Worm (Caenorhabditis elegans): ENCODE measurements around the gene F47D12.3.

F47D12.3 gene

DNA sequence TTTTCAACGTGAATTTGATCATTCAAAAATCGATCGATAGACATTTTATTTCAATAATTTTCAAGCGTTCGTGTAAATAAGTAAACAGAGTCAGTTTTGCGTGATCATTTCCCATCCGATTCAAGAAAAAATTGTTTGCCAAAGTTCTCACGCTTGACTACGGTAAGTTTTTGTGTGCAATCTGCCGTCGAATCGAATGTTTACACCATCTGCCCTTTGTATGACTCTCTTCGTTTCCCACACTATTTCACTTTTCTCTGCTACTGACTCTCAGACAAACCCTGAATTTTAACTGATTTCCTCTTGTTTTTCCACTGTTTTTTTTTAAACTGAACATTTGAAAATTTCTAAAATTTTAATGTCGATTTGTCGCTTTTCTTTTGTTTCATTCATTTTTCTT, 46.5 kb downstream of the F47D12.3 start (continued):
- TF ChIP-seq elt-1 (tag; optimal IDR thresholded peaks at IDR 0.05; ENCODE audit: borderline replicate concordance, insufficient read depth) (no peak), elt-3 (tag; optimal IDR thresholded peaks at IDR 0.05) (peak; percentile 18)

- no peak for TF ChIP-seq ceh-83 (GFP tag; optimal IDR thresholded peaks at IDR 0.05)
- TF ChIP-seq ces-1 (GFP tag; optimal IDR thresholded peaks at IDR 0.05) = no peak
- TF ChIP-seq pha-4 (tag; optimal IDR thresholded peaks at IDR 0.05) = peak; percentile 41
- TF ChIP-seq drap-1 (GFP tag; optimal IDR thresholded peaks at IDR 0.05) = no peak
- TF ChIP-seq elt-3 (tag; optimal IDR thresholded peaks at IDR 0.05) = no peak
Measured at ce11 chrIII:6345968-6346498, 47.8 kb downstream of the F47D12.3 start, which contains the start of the genes trmt-10C.2 and C56G2.22. Gene trmt-10C.2, plus strand, starts transcription at chrIII:6346281. Gene C56G2.22, plus strand, starts transcription at chrIII:6346448.

DNA sequence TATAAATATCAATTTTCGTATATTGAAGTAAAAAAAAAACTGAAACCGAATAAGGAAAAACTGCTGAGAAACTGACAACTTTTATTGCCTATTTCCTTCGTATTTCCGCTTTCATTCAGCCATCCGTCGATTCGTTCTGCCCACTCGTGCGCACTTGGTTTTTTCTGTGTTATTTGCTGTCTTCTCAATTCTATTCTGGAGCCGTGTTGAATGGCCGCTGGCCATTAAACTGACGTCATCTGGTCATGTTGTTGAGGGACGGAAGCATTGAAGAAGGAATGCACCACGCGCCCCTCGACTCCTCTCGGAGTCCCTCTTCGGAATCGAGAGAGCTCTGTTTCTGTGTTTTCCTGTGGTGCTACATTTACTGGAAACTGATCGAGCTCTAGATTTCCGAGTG, 50.3 kb downstream of the F47D12.3 start:
- TF ChIP-seq mab-5 (tag; optimal IDR thresholded peaks at IDR 0.05) = no peak
- no peak for TF ChIP-seq elt-1 (tag; optimal IDR thresholded peaks at IDR 0.05; ENCODE audit: borderline replicate concordance, insufficient read depth)
- TF ChIP-seq pha-4 (tag; optimal IDR thresholded peaks at IDR 0.05) = no peak
- TF ChIP-seq blmp-1 (tag; optimal IDR thresholded peaks at IDR 0.05) = no peak
- TF ChIP-seq ztf-11 (tag; optimal IDR thresholded peaks at IDR 0.05) = no peak
- TF ChIP-seq snpc-4 (tag; optimal IDR thresholded peaks at IDR 0.05) = no peak
- TF ChIP-seq ces-1 (GFP tag; optimal IDR thresholded peaks at IDR 0.05) = no peak
- no peak for TF ChIP-seq cnd-1 (tag; optimal IDR thresholded peaks at IDR 0.05)
- TF ChIP-seq unc-39 (tag; optimal IDR thresholded peaks at IDR 0.05) = no peak
- no peak for TF ChIP-seq nhr-76 (tag; optimal IDR thresholded peaks at IDR 0.05)
- TF ChIP-seq ceh-83 (GFP tag; optimal IDR thresholded peaks at IDR 0.05) = no peak
- TF ChIP-seq nhr-12 (tag; optimal IDR thresholded peaks at IDR 0.05) = no peak
- no peak for TF ChIP-seq hlh-1 (tag; optimal IDR thresholded peaks at IDR 0.05)
- TF ChIP-seq drap-1 (GFP tag; optimal IDR thresholded peaks at IDR 0.05) = no peak
- TF ChIP-seq lsy-2 (tag; optimal IDR thresholded peaks at IDR 0.05) = no peak
- no peak for TF ChIP-seq unc-62 (GFP tag; optimal IDR thresholded peaks at IDR 0.05)
- no peak for TF ChIP-seq flh-1 (GFP tag; optimal IDR thresholded peaks at IDR 0.05)

Measured in whole organism, mixed stage, embryonic.